Fruit fly (Drosophila melanogaster): Measurements from ENCODE around the gene Dph3.
A peak's percentile ranks its signal among the peaks of the same experiment; 100 is the strongest.

DNA sequence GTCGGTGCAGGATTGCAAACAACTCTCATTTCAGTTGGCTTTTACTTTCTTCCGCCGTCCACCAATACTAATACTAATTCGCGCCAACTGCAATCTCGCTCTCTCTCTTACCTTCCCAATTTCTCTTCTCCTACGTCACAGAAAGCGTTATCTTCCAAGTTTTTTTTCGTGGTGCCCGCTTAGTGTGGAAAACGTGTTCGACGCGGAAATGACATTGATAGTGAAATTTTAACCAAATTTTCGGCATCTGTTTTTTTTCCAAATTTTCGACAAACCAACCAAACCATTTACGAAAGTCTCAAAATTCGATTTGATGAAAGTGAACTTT is 34.4 kb upstream of the Dph3 start, which contains the start of gene cu:
- TF ChIP-seq ey (GFP tag; optimal IDR thresholded peaks at IDR 0.05) (no peak), rgr (GFP tag; optimal IDR thresholded peaks at IDR 0.05) (no peak), Dfd (GFP tag; optimal IDR thresholded peaks at IDR 0.05) (no peak), foxo (GFP tag; optimal IDR thresholded peaks at IDR 0.05) (no peak), psq (GFP tag; optimal IDR thresholded peaks at IDR 0.05) (no peak), dsf (GFP tag; optimal IDR thresholded peaks at IDR 0.05; ENCODE audit: borderline replicate concordance) (no peak), Hnf4 (GFP tag; optimal IDR thresholded peaks at IDR 0.05) (no peak), usp (GFP tag; optimal IDR thresholded peaks at IDR 0.05) (no peak), Dif (GFP tag; optimal IDR thresholded peaks at IDR 0.05; ENCODE audit: partially characterized antibody) (peak; percentile 62), fru (GFP tag; optimal IDR thresholded peaks at IDR 0.05) (no peak), Rel (GFP tag; optimal IDR thresholded peaks at IDR 0.05) (no peak), Rel (tag; optimal IDR thresholded peaks at IDR 0.05) (no peak), Abd-B (GFP tag; optimal IDR thresholded peaks at IDR 0.05) (no peak), Myc (optimal IDR thresholded peaks at IDR 0.05) (no peak)

Data from whole organism, wandering third instar larva.